Fruit fly (Drosophila melanogaster) whole organism, embryonic: ENCODE data around the gene CG13699.

Experiments
- Aef1 ChIP-seq: fragments of 200-800 bp; sonication (Bioruptor generic); IDR thresholded peaks from 3 replicates; pipeline ENCODE4 v1.3.6; 2022; ENCODE audit warnings: missing biosample characterization, missing genetic modification characterization
- Atf6 ChIP-seq: fragments of 200-800 bp; sonication (Bioruptor generic); IDR thresholded peaks from 2 replicates; pipeline ENCODE4 v1.3.6; 2022; ENCODE audit warnings: missing biosample characterization, missing genetic modification characterization
- B-H2 ChIP-seq: fragments of 200-800 bp; sonication (Bioruptor generic); optimal IDR thresholded peaks from 2 replicates; lab custom pipeline; 2018; ENCODE audit warnings: missing biosample characterization, mild to moderate bottlenecking, missing genetic modification characterization
- Blimp-1 ChIP-seq: fragments of 200-800 bp; sonication (Bioruptor generic); optimal IDR thresholded peaks from 3 replicates; lab custom pipeline; 2018; ENCODE audit warnings: missing biosample characterization, missing genetic modification characterization, mild to moderate bottlenecking, moderate library complexity, missing genetic modification reagents
- BtbVII ChIP-seq: fragments of 200-800 bp; sonication (Bioruptor generic); optimal IDR thresholded peaks from 3 replicates; lab custom pipeline; 2017; ENCODE audit warnings: missing biosample characterization, mild to moderate bottlenecking, missing genetic modification characterization
- CG1024 ChIP-seq: fragments of 200-800 bp; sonication (Bioruptor generic); IDR thresholded peaks from 2 replicates; pipeline ENCODE4 v1.3.6; 2022; ENCODE audit warnings: missing biosample characterization, missing genetic modification characterization
- CG10462 ChIP-seq: fragments of 200-800 bp; sonication (Bioruptor generic); optimal IDR thresholded peaks from 2 replicates; lab custom pipeline; 2016; ENCODE audit warnings: missing biosample characterization, missing genetic modification characterization
- CG13775 ChIP-seq: fragments of 200-800 bp; sonication (Bioruptor generic); optimal IDR thresholded peaks from 3 replicates; lab custom pipeline; 2017; ENCODE audit warnings: missing biosample characterization, mild to moderate bottlenecking, missing genetic modification characterization
- CG14441 ChIP-seq: fragments of 200-800 bp; sonication (Bioruptor generic); IDR thresholded peaks from 2 replicates; pipeline ENCODE4 v1.3.6; 2022; ENCODE audit warnings: missing biosample characterization, missing genetic modification characterization
- CG15601 ChIP-seq: fragments of 200-800 bp; sonication (Bioruptor generic); optimal IDR thresholded peaks from 3 replicates; lab custom pipeline; 2019; ENCODE audit warnings: missing biosample characterization, mild to moderate bottlenecking, missing genetic modification characterization, moderate library complexity
- CG15696 ChIP-seq: fragments of 200-800 bp; sonication (Bioruptor generic); optimal IDR thresholded peaks from 2 replicates; lab custom pipeline; 2019; ENCODE audit warnings: missing biosample characterization, mild to moderate bottlenecking, missing genetic modification characterization, moderate library complexity
- CG17568 ChIP-seq: fragments of 200-800 bp; sonication (Bioruptor generic); optimal IDR thresholded peaks from 2 replicates; lab custom pipeline; 2018; ENCODE audit warnings: missing biosample characterization, mild to moderate bottlenecking, missing genetic modification characterization, moderate library complexity
- CG17829 ChIP-seq: fragments of 200-800 bp; optimal IDR thresholded peaks from 2 replicates; lab custom pipeline; 2019; ENCODE audit warnings: missing biosample characterization, mild to moderate bottlenecking, missing genetic modification characterization, moderate library complexity
- CG18764 ChIP-seq: fragments of 200-800 bp; sonication (Bioruptor generic); optimal IDR thresholded peaks from 3 replicates; lab custom pipeline; 2016; ENCODE audit warnings: missing biosample characterization, missing genetic modification characterization
- CG31441 ChIP-seq: fragments of 200-800 bp; sonication (Bioruptor generic); IDR thresholded peaks from 2 replicates; pipeline ENCODE4 v1.3.6; 2022; ENCODE audit warnings: missing biosample characterization, missing genetic modification characterization
- CG32532 ChIP-seq: fragments of 200-800 bp; sonication (Bioruptor generic); IDR thresholded peaks from 2 replicates; pipeline ENCODE4 v1.3.6; 2022; ENCODE audit warnings: missing biosample characterization, missing genetic modification characterization
- CG33213 ChIP-seq: fragments of 200-800 bp; sonication (Bioruptor generic); optimal IDR thresholded peaks from 3 replicates; lab custom pipeline; 2016; ENCODE audit warnings: missing biosample characterization, missing genetic modification characterization
- CG34376 ChIP-seq: fragments of 200-800 bp; sonication (Bioruptor generic); optimal IDR thresholded peaks from 2 replicates; lab custom pipeline; 2018; ENCODE audit warnings: missing biosample characterization, mild to moderate bottlenecking, missing genetic modification characterization
- CG4707 ChIP-seq: fragments of 200-800 bp; sonication (Bioruptor generic); optimal IDR thresholded peaks from 2 replicates; lab custom pipeline; 2018; ENCODE audit warnings: missing biosample characterization, mild to moderate bottlenecking, missing genetic modification characterization, moderate library complexity
- CG7556 ChIP-seq: fragments of 200-800 bp; sonication (Bioruptor generic); optimal IDR thresholded peaks from 2 replicates; lab custom pipeline; 2017; ENCODE audit warnings: missing biosample characterization, mild to moderate bottlenecking, missing genetic modification characterization
- CG8290 ChIP-seq, 3 experiments: fragments of 200-800 bp; sonication (Bioruptor generic); optimal IDR thresholded peaks; 2 replicates each; lab custom pipeline; 2016 to 2019; ENCODE audit warnings: missing biosample characterization in 3 of 3, missing genetic modification characterization in 3 of 3, mild to moderate bottlenecking in 2 of 3, moderate library complexity in 1 of 3
- CG8478 ChIP-seq: fragments of >200 bp; optimal IDR thresholded peaks from 2 replicates; lab custom pipeline; 2018
- CG8924 ChIP-seq: fragments of 200-800 bp; optimal IDR thresholded peaks from 3 replicates; lab custom pipeline; 2019; ENCODE audit warnings: missing biosample characterization, mild to moderate bottlenecking, missing genetic modification characterization, moderate library complexity
- CG9609 ChIP-seq: fragments of 200-800 bp; sonication (Bioruptor generic); optimal IDR thresholded peaks from 3 replicates; lab custom pipeline; 2016; ENCODE audit warnings: missing biosample characterization, missing genetic modification characterization
- Dbx ChIP-seq: fragments of 200-800 bp; sonication (Bioruptor generic); IDR thresholded peaks from 3 replicates; pipeline ENCODE4 v1.3.6; 2022; ENCODE audit warnings: missing biosample characterization, missing genetic modification characterization
- Dref ChIP-seq: fragments of 200-800 bp; sonication (Bioruptor generic); IDR thresholded peaks from 2 replicates; pipeline ENCODE4 v1.3.6; 2022; ENCODE audit warnings: missing biosample characterization, missing genetic modification characterization
- Fer3 ChIP-seq: fragments of 200-800 bp; sonication (Bioruptor generic); optimal IDR thresholded peaks from 2 replicates; lab custom pipeline; 2018; ENCODE audit warnings: missing biosample characterization, mild to moderate bottlenecking, missing genetic modification characterization, moderate library complexity
- H15 ChIP-seq: fragments of 200-800 bp; sonication (Bioruptor generic); IDR thresholded peaks from 3 replicates; pipeline ENCODE4 v1.3.6; 2022; ENCODE audit warnings: missing biosample characterization, missing genetic modification characterization
- Hmx ChIP-seq: fragments of 200-800 bp; sonication (Bioruptor generic); optimal IDR thresholded peaks from 2 replicates; lab custom pipeline; 2016; ENCODE audit warnings: missing biosample characterization, missing genetic modification characterization
- MTF-1 ChIP-seq: fragments of 200-800 bp; sonication (Bioruptor generic); optimal IDR thresholded peaks from 2 replicates; lab custom pipeline; 2018; ENCODE audit warnings: missing biosample characterization, mild to moderate bottlenecking, missing genetic modification characterization, borderline replicate concordance
- Mes4 ChIP-seq: fragments of 200-800 bp; sonication (Bioruptor generic); optimal IDR thresholded peaks from 2 replicates; lab custom pipeline; 2016; ENCODE audit warnings: missing biosample characterization, missing genetic modification characterization
- Sox100B ChIP-seq: fragments of 200-800 bp; sonication (Bioruptor generic); optimal IDR thresholded peaks from 3 replicates; lab custom pipeline; 2018; ENCODE audit warnings: missing biosample characterization, mild to moderate bottlenecking, missing genetic modification characterization
- Stat92E ChIP-seq, 3 experiments: fragments of >200 bp in 2 of 3; fragments of 200-800 bp in 1 of 3; sonication (Bioruptor generic) in 1 of 3; optimal IDR thresholded peaks; 2 replicates each; lab custom pipeline; 2017 to 2019; ENCODE audit warnings: missing biosample characterization in 3 of 3, missing genetic modification characterization in 3 of 3, mild to moderate bottlenecking in 1 of 3, moderate library complexity in 1 of 3
- Trl ChIP-seq, 3 experiments: fragments of >200 bp in 2 of 3; fragments of 200-800 bp in 1 of 3; sonication (Bioruptor generic) in 1 of 3; optimal IDR thresholded peaks; 2 replicates in 1 of 3; 3 replicates in 2 of 3; lab custom pipeline; 2016 to 2017; ENCODE audit warnings: missing biosample characterization in 1 of 3, missing genetic modification characterization in 1 of 3
- al ChIP-seq: fragments of 200-800 bp; sonication (Bioruptor generic); IDR thresholded peaks from 2 replicates; pipeline ENCODE4 v1.3.6; 2022; ENCODE audit warnings: missing biosample characterization, missing genetic modification characterization
- bcd ChIP-seq: fragments of 200-800 bp; sonication (Bioruptor generic); optimal IDR thresholded peaks from 2 replicates; lab custom pipeline; 2017; ENCODE audit warnings: missing biosample characterization, mild to moderate bottlenecking, missing genetic modification characterization
- dati ChIP-seq: fragments of 200-800 bp; sonication (Bioruptor generic); IDR thresholded peaks from 2 replicates; pipeline ENCODE4 v1.3.6; 2022; ENCODE audit warnings: missing biosample characterization, missing genetic modification characterization
- ems ChIP-seq: fragments of 200-800 bp; sonication (Bioruptor generic); optimal IDR thresholded peaks from 3 replicates; lab custom pipeline; 2016; ENCODE audit warnings: missing biosample characterization, missing genetic modification characterization
- kni ChIP-seq: fragments of 200-800 bp; sonication (Bioruptor generic); optimal IDR thresholded peaks from 3 replicates; lab custom pipeline; 2017; ENCODE audit warnings: mild to moderate bottlenecking, missing biosample characterization, missing genetic modification reagents, missing genetic modification characterization
- lilli ChIP-seq: fragments of 200-800 bp; sonication (Bioruptor generic); optimal IDR thresholded peaks from 3 replicates; lab custom pipeline; 2016; ENCODE audit warnings: missing biosample characterization, missing genetic modification characterization
- nerfin-2 ChIP-seq: fragments of 200-800 bp; sonication (Bioruptor generic); IDR thresholded peaks from 2 replicates; pipeline ENCODE4 v1.3.6; 2022; ENCODE audit warnings: missing biosample characterization, missing genetic modification characterization; ENCODE audit not compliant: partially characterized antibody
- onecut ChIP-seq: fragments of 200-800 bp; sonication (Bioruptor generic); IDR thresholded peaks from 2 replicates; pipeline ENCODE4 v1.3.6; 2022; ENCODE audit warnings: missing biosample characterization, missing genetic modification characterization
- org-1 ChIP-seq: fragments of 200-800 bp; sonication (Bioruptor generic); optimal IDR thresholded peaks from 2 replicates; lab custom pipeline; 2017; ENCODE audit warnings: missing biosample characterization, missing genetic modification characterization
- pb ChIP-seq: fragments of 200-800 bp; sonication (Bioruptor generic); optimal IDR thresholded peaks from 3 replicates; lab custom pipeline; 2016; ENCODE audit warnings: missing biosample characterization, missing genetic modification characterization
- pum ChIP-seq: fragments of 200-800 bp; sonication (Bioruptor generic); optimal IDR thresholded peaks from 2 replicates; lab custom pipeline; 2016; ENCODE audit warnings: missing biosample characterization, missing genetic modification characterization
- sc ChIP-seq, 3 experiments: fragments of >200 bp in 2 of 3; fragments of 200-800 bp in 1 of 3; sonication (Bioruptor generic) in 1 of 3; optimal IDR thresholded peaks; 2 replicates in 2 of 3; 3 replicates in 1 of 3; lab custom pipeline; 2017; ENCODE audit warnings: mild to moderate bottlenecking in 1 of 3, missing biosample characterization in 1 of 3, missing genetic modification characterization in 1 of 3, missing genetic modification reagents in 1 of 3
- sim ChIP-seq: fragments of 200-800 bp; sonication (Bioruptor generic); IDR thresholded peaks from 2 replicates; pipeline ENCODE4 v1.3.6; 2022; ENCODE audit warnings: missing biosample characterization, missing genetic modification characterization
- unc-4 ChIP-seq: fragments of 200-800 bp; sonication (Bioruptor generic); IDR thresholded peaks from 2 replicates; pipeline ENCODE4 v1.3.6; 2022; ENCODE audit warnings: missing biosample characterization, missing genetic modification characterization; ENCODE audit not compliant: partially characterized antibody
- vfl ChIP-seq: fragments of 200-800 bp; sonication (Bioruptor generic); optimal IDR thresholded peaks from 2 replicates; lab custom pipeline; 2016; ENCODE audit warnings: missing biosample characterization, missing genetic modification characterization

Gene CG13699

dm6 chr3L:18148418-18148973 is 13.8 kb downstream of the CG13699 start, which contains the start of gene CG7330 (continued):
- TF ChIP-seq Aef1 (GFP tag; lab: Robert Waterston, UW), result peak; percentile 84
- peak; percentile 89 for TF ChIP-seq Fer3 (tag; lab: Kevin White, UChicago)
- no peak for TF ChIP-seq unc-4 (GFP tag; lab: Robert Waterston, UW)
- peak; percentile 81 for TF ChIP-seq CG10462 (GFP tag; lab: Kevin White, UChicago)
- TF ChIP-seq sc (optimal IDR thresholded peaks at IDR 0.05; lab: Kevin White, UChicago), result no peak
- TF ChIP-seq sc (GFP tag; optimal IDR thresholded peaks at IDR 0.05; lab: Kevin White, UChicago), result peak; percentile 79
- TF ChIP-seq BtbVII (GFP tag; lab: Kevin White, UChicago), result peak; percentile 91
- TF ChIP-seq CG13775 (GFP tag; lab: Kevin White, UChicago), result peak; percentile 83
- peak; percentile 54 for TF ChIP-seq MTF-1
- TF ChIP-seq nerfin-2, result no peak
- TF ChIP-seq vfl (GFP tag; lab: Kevin White, UChicago), result no peak
- TF ChIP-seq CG8924 (tag; lab: Kevin White, UChicago), result peak; percentile 97
- peak; percentile 98 for TF ChIP-seq CG31441
- TF ChIP-seq CG14441 (GFP tag; lab: Robert Waterston, UW), result peak; percentile 85
- TF ChIP-seq al (GFP tag; lab: Robert Waterston, UW), result peak; percentile 83
- TF ChIP-seq CG15601 (tag; lab: Kevin White, UChicago), result peak; percentile 79
- TF ChIP-seq pb, result no peak
- TF ChIP-seq Atf6 (GFP tag; lab: Robert Waterston, UW), result peak; percentile 89
- peak; percentile 98 for TF ChIP-seq Sox100B
- peak; percentile 6 for TF ChIP-seq CG33213 (GFP tag; lab: Kevin White, UChicago)
- peak; percentile 60 for TF ChIP-seq ems (GFP tag; lab: Kevin White, UChicago)
- peak; percentile 80; the same call in 2 of the 3 replicates for TF ChIP-seq H15
- TF ChIP-seq CG32532 (GFP tag; lab: Robert Waterston, UW), result peak; percentile 80
- peak; percentile 23 for TF ChIP-seq CG9609 (GFP tag; lab: Kevin White, UChicago)
- TF ChIP-seq B-H2 (GFP tag; lab: Kevin White, UChicago), result peak; percentile 51
- TF ChIP-seq kni (GFP tag; lab: Kevin White, UChicago), result peak; percentile 46
- peak; percentile 64 for TF ChIP-seq CG1024 (GFP tag; lab: Robert Waterston, UW)
- peak; percentile 97 for TF ChIP-seq CG7556 (GFP tag; lab: Kevin White, UChicago)
- peak; percentile 72 for TF ChIP-seq CG17568 (GFP tag; lab: Kevin White, UChicago)
- TF ChIP-seq pum, result no peak
- peak; percentile 73 for TF ChIP-seq CG18764
- TF ChIP-seq dati (GFP tag; lab: Robert Waterston, UW), result no peak; the same call in 1 of the 2 replicates
- TF ChIP-seq Trl (optimal IDR thresholded peaks at IDR 0.05; lab: Kevin White, UChicago), result no peak
- TF ChIP-seq Trl (GFP tag; optimal IDR thresholded peaks at IDR 0.05; lab: Kevin White, UChicago), result peak; percentile 26
- peak; percentile 83 for TF ChIP-seq CG34376 (GFP tag; lab: Kevin White, UChicago)
- peak; percentile 82 for TF ChIP-seq lilli (GFP tag; lab: Kevin White, UChicago)
- peak; percentile 85 for TF ChIP-seq Dbx (GFP tag; lab: Robert Waterston, UW)
- peak; percentile 93 for TF ChIP-seq org-1
- peak; percentile 91 for TF ChIP-seq bcd (GFP tag; lab: Kevin White, UChicago)
- peak; percentile 33 for TF ChIP-seq CG4707
- TF ChIP-seq CG17829 (tag; lab: Kevin White, UChicago), result peak; percentile 91
- TF ChIP-seq sim (GFP tag; lab: Robert Waterston, UW), result 0 out of 2 replicates have a peak, but pooled peaks have one; percentile 40
- TF ChIP-seq CG15696, result peak; percentile 54
- peak; percentile 64 for TF ChIP-seq Hmx (GFP tag; lab: Kevin White, UChicago)
- TF ChIP-seq Blimp-1 (GFP tag; lab: Kevin White, UChicago), result peak; percentile 84
- TF ChIP-seq CG8290 (GFP tag; optimal IDR thresholded peaks at IDR 0.05; lab: Kevin White, UChicago), result peak; percentile 18
- peak in 1 of 2 experiments; percentile 53 for TF ChIP-seq CG8290 (tag; optimal IDR thresholded peaks at IDR 0.05; lab: Kevin White, UChicago)
- peak; percentile 77 for TF ChIP-seq onecut (GFP tag; lab: Robert Waterston, UW)
- TF ChIP-seq Mes4, result no peak
- no peak for TF ChIP-seq CG8478
- no peak for TF ChIP-seq Dref (GFP tag; lab: Robert Waterston, UW)
- no peak for TF ChIP-seq Stat92E (GFP tag; optimal IDR thresholded peaks at IDR 0.05; lab: Kevin White, UChicago)
